Fruit fly (Drosophila melanogaster) whole organism, pupa: ENCODE results near the gene Mkp.

ENCODE experiments used
- CG10348 ChIP-seq: fragments of 200-800 bp; sonication (Bioruptor generic); IDR thresholded peaks from 2 replicates; pipeline ENCODE4 v1.3.6; 2022; ENCODE audit warnings: missing biosample characterization, missing genetic modification characterization
- CG13204 ChIP-seq: fragments of 200-800 bp; sonication (Bioruptor generic); optimal IDR thresholded peaks from 2 replicates; lab custom pipeline; 2018; ENCODE audit warnings: missing biosample characterization, mild to moderate bottlenecking, missing genetic modification characterization, moderate library complexity
- CG14655 ChIP-seq: fragments of 200-800 bp; sonication (Bioruptor generic); optimal IDR thresholded peaks from 3 replicates; lab custom pipeline; 2017; ENCODE audit warnings: mild to moderate bottlenecking, missing biosample characterization, missing genetic modification reagents, missing genetic modification characterization
- CG17806 ChIP-seq: fragments of 200-800 bp; sonication (Bioruptor generic); optimal IDR thresholded peaks from 2 replicates; lab custom pipeline; 2018; ENCODE audit warnings: missing biosample characterization, mild to moderate bottlenecking, missing genetic modification characterization, moderate library complexity
- CG32121 ChIP-seq: fragments of 200-800 bp; sonication (Bioruptor generic); IDR thresholded peaks from 2 replicates; pipeline ENCODE4 v1.3.6; 2022; ENCODE audit warnings: missing biosample characterization, missing genetic modification characterization
- CG34367 ChIP-seq: fragments of 200-800 bp; sonication (Bioruptor generic); optimal IDR thresholded peaks from 2 replicates; lab custom pipeline; 2018; ENCODE audit warnings: missing biosample characterization, mild to moderate bottlenecking, missing genetic modification characterization
- CG8159 ChIP-seq: fragments of 200-800 bp; sonication (Bioruptor generic); optimal IDR thresholded peaks from 3 replicates; lab custom pipeline; 2018; ENCODE audit warnings: missing biosample characterization, mild to moderate bottlenecking, missing genetic modification characterization, moderate library complexity
- CG9948 ChIP-seq: fragments of 200-800 bp; sonication (Bioruptor generic); optimal IDR thresholded peaks from 2 replicates; lab custom pipeline; 2018; ENCODE audit warnings: missing biosample characterization, mild to moderate bottlenecking, missing genetic modification characterization, moderate library complexity
- EcR ChIP-seq: fragments of 200-800 bp; sonication (Bioruptor generic); optimal IDR thresholded peaks from 3 replicates; lab custom pipeline; 2019; ENCODE audit warnings: missing biosample characterization, missing genetic modification characterization, mild to moderate bottlenecking, moderate library complexity, missing genetic modification reagents
- Snoo ChIP-seq: fragments of 200-800 bp; sonication (Bioruptor generic); optimal IDR thresholded peaks from 3 replicates; lab custom pipeline; 2017; ENCODE audit warnings: missing biosample characterization, mild to moderate bottlenecking, missing genetic modification characterization, inconsistent platforms
- fd96Ca ChIP-seq: fragments of 200-800 bp; sonication (Bioruptor generic); IDR thresholded peaks from 3 replicates; pipeline ENCODE4 v1.3.6; 2022; ENCODE audit warnings: missing biosample characterization, missing genetic modification characterization
- gl ChIP-seq: fragments of 200-800 bp; sonication (Bioruptor generic); optimal IDR thresholded peaks from 2 replicates; lab custom pipeline; 2018; ENCODE audit warnings: missing biosample characterization, mild to moderate bottlenecking, missing genetic modification characterization
- rn ChIP-seq: fragments of 200-800 bp; sonication (Bioruptor generic); IDR thresholded peaks from 2 replicates; pipeline ENCODE4 v1.3.6; 2022; ENCODE audit warnings: missing biosample characterization, missing genetic modification characterization

The Mkp gene

DNA sequence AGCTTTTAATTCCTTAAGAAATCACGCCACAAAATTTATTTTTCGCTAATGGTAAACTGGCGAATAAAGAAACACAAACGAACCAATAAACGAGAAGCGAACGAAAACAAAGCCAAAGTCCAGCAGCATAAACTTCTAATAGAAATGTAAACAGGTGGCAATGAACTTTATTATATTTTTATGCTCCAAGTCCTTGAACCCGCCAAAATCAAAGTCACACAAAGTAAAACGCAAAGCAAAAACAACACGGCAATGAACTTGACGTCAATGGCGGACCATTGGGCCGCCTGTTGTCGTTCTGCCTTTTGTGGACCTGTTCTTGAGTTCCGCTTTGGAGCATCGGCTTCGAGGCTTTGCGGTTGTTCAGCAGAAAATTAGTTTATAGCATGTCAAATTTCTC is 49.5 kb downstream of the Mkp start:
- TF ChIP-seq EcR (GFP tag; lab: Kevin White, UChicago) (peak; percentile 89), gl (tag; lab: Kevin White, UChicago) (no peak)

DNA sequence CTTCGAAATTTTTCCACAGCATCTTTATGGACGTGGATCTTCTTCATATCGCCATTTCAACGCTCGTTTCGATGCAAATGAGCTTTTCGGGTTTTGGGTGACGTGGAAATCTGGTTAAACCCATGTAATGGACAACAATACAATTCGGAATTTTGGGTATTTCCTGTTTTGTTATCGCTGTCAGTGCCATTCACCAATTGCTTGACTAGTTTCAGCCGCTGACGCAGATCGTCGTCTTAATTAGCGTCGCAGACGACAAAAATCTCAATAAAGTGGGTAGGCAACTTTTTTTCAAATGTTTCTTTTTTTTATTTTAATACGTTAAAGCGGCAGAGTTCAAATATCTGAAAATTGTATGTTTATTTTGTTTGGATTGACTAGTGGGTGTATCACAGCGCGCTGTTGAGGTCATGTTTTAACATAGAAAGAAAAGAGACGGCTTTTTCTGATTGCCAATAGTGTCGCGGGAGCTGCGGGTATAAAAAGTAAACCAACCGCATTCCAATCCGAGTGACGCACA is 50.5 kb downstream of the Mkp start:
- TF ChIP-seq gl (tag; lab: Kevin White, UChicago), result no peak
- TF ChIP-seq CG17806 (tag; lab: Kevin White, UChicago), result no peak
- TF ChIP-seq CG8159 (tag; lab: Kevin White, UChicago), result no peak
- TF ChIP-seq Snoo, result no peak
- TF ChIP-seq CG10348, result no peak
- no peak for TF ChIP-seq CG34367
- no peak for TF ChIP-seq CG32121 (GFP tag; lab: Robert Waterston, UW)
- no peak for TF ChIP-seq fd96Ca (GFP tag; lab: Robert Waterston, UW)
- no peak for TF ChIP-seq CG9948 (tag; lab: Kevin White, UChicago)
- TF ChIP-seq EcR (GFP tag; lab: Kevin White, UChicago), result no peak
- TF ChIP-seq CG14655 (GFP tag; lab: Kevin White, UChicago), result no peak
- no peak for TF ChIP-seq CG13204
- TF ChIP-seq rn, result no peak
- TF ChIP-seq, all 21 proteins: peak for 0

DNA sequence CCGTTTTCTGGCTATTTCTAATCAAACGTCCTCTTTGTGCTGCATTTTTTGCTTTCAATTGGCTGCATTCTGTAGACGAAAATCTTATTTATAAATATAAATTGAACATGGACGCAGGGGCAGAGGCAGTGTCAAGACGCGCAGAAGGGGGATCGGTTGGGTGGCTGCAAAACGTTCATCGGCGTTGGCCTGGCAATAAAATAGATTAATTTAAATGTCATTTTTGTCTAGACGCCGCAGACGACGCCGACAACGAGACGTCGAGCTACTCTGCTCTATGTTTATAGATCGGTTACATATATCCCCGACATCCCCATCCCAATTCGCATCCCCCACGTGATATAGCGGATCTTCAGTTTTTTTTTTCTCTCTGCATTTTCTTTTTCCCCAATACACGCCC is 51.0 kb downstream of the Mkp start:
- no peak for TF ChIP-seq CG17806 (tag; lab: Kevin White, UChicago)
- peak; percentile 33 for TF ChIP-seq CG32121 (GFP tag; lab: Robert Waterston, UW)
- TF ChIP-seq gl (tag; lab: Kevin White, UChicago), result no peak
- no peak for TF ChIP-seq CG10348
- TF ChIP-seq EcR (GFP tag; lab: Kevin White, UChicago), result no peak
- no peak for TF ChIP-seq CG13204
- no peak for TF ChIP-seq CG8159 (tag; lab: Kevin White, UChicago)
- TF ChIP-seq rn, result no peak
